Fruit fly (Drosophila melanogaster) whole organism, embryonic: ENCODE data around the gene Ass.

Experiments
- Blimp-1 ChIP-seq: fragments of 200-800 bp; sonication (Bioruptor generic); optimal IDR thresholded peaks from 3 replicates; lab custom pipeline; 2018; ENCODE audit warnings: missing biosample characterization, missing genetic modification characterization, mild to moderate bottlenecking, moderate library complexity, missing genetic modification reagents
- CG10979 ChIP-seq: fragments of 200-800 bp; sonication (Bioruptor generic); optimal IDR thresholded peaks from 2 replicates; lab custom pipeline; 2018; ENCODE audit warnings: missing biosample characterization, mild to moderate bottlenecking, missing genetic modification characterization, moderate library complexity
- CG12236 ChIP-seq: fragments of 200-800 bp; sonication (Bioruptor generic); optimal IDR thresholded peaks from 2 replicates; lab custom pipeline; 2016; ENCODE audit warnings: missing biosample characterization, missing genetic modification characterization
- CG1233 ChIP-seq: fragments of 200-800 bp; sonication (Bioruptor generic); optimal IDR thresholded peaks from 4 replicates; lab custom pipeline; 2018; ENCODE audit warnings: missing biosample characterization, mild to moderate bottlenecking, missing genetic modification characterization
- CG14441 ChIP-seq: fragments of 200-800 bp; sonication (Bioruptor generic); IDR thresholded peaks from 2 replicates; pipeline ENCODE4 v1.3.6; 2022; ENCODE audit warnings: missing biosample characterization, missing genetic modification characterization
- CG14667 ChIP-seq: fragments of 200-800 bp; sonication (Bioruptor generic); IDR thresholded peaks from 2 replicates; pipeline ENCODE4 v1.3.6; 2022; ENCODE audit warnings: missing biosample characterization, missing genetic modification characterization
- CG15269 ChIP-seq: fragments of 200-800 bp; sonication (Bioruptor generic); optimal IDR thresholded peaks from 2 replicates; lab custom pipeline; 2018; ENCODE audit warnings: missing biosample characterization, mild to moderate bottlenecking, missing genetic modification characterization, moderate library complexity
- CG16813 ChIP-seq: fragments of 200-800 bp; sonication (Bioruptor generic); IDR thresholded peaks from 3 replicates; pipeline ENCODE4 v1.3.6; 2022; ENCODE audit warnings: missing biosample characterization, missing genetic modification characterization; ENCODE audit not compliant: partially characterized antibody
- CG17912 ChIP-seq: fragments of 200-800 bp; sonication (Bioruptor generic); optimal IDR thresholded peaks from 2 replicates; lab custom pipeline; 2018; ENCODE audit warnings: missing biosample characterization, mild to moderate bottlenecking, missing genetic modification characterization
- CG31388 ChIP-seq: fragments of 200-800 bp; sonication (Bioruptor generic); optimal IDR thresholded peaks from 2 replicates; lab custom pipeline; 2016; ENCODE audit warnings: missing biosample characterization, missing genetic modification characterization
- CG33557 ChIP-seq: fragments of 200-800 bp; sonication (Bioruptor generic); optimal IDR thresholded peaks from 2 replicates; lab custom pipeline; 2019; ENCODE audit warnings: missing biosample characterization, mild to moderate bottlenecking, missing genetic modification characterization, moderate library complexity
- CG4282 ChIP-seq: fragments of 200-800 bp; sonication (Bioruptor generic); optimal IDR thresholded peaks from 2 replicates; lab custom pipeline; 2016; ENCODE audit warnings: missing biosample characterization, missing genetic modification characterization
- CG4404 ChIP-seq: fragments of 200-800 bp; sonication (Bioruptor generic); IDR thresholded peaks from 2 replicates; pipeline ENCODE4 v1.3.6; 2022; ENCODE audit warnings: missing biosample characterization, missing genetic modification characterization
- CG6689 ChIP-seq: fragments of 200-800 bp; sonication (Bioruptor generic); IDR thresholded peaks from 2 replicates; pipeline ENCODE4 v1.3.6; 2022; ENCODE audit warnings: missing biosample characterization, missing genetic modification characterization
- CG6854 ChIP-seq: fragments of 200-800 bp; sonication (Bioruptor generic); optimal IDR thresholded peaks from 3 replicates; lab custom pipeline; 2017; ENCODE audit warnings: missing biosample characterization, mild to moderate bottlenecking, missing genetic modification characterization
- CHES-1-like ChIP-seq: fragments of 200-800 bp; sonication (Bioruptor generic); optimal IDR thresholded peaks from 2 replicates; lab custom pipeline; 2016; ENCODE audit warnings: missing biosample characterization, missing genetic modification characterization
- Dip3 ChIP-seq: fragments of 200-800 bp; sonication (Bioruptor generic); optimal IDR thresholded peaks from 3 replicates; lab custom pipeline; 2016; ENCODE audit warnings: missing biosample characterization, missing genetic modification characterization
- Doc2 ChIP-seq: fragments of 200-800 bp; sonication (Bioruptor generic); IDR thresholded peaks from 2 replicates; pipeline ENCODE4 v1.3.6; 2022; ENCODE audit warnings: missing biosample characterization, missing genetic modification characterization
- Ets65A ChIP-seq: fragments of 200-800 bp; sonication (Bioruptor generic); peaks from one replicate; lab custom pipeline; 2016; ENCODE audit warnings: missing biosample characterization, missing genetic modification characterization
- Ets97D ChIP-seq: fragments of 200-800 bp; sonication (Bioruptor generic); optimal IDR thresholded peaks from 3 replicates; lab custom pipeline; 2016; ENCODE audit warnings: missing biosample characterization, missing genetic modification characterization
- Mes4 ChIP-seq: fragments of 200-800 bp; sonication (Bioruptor generic); optimal IDR thresholded peaks from 2 replicates; lab custom pipeline; 2016; ENCODE audit warnings: missing biosample characterization, missing genetic modification characterization
- Pdp1 ChIP-seq, 2 experiments: fragments of 200-800 bp; sonication (Bioruptor generic); optimal IDR thresholded peaks; 3 replicates each; lab custom pipeline; 2016; ENCODE audit warnings: missing biosample characterization in 2 of 2, missing genetic modification characterization in 2 of 2, mild to moderate bottlenecking in 1 of 2, moderate library complexity in 1 of 2
- Trl ChIP-seq, 3 experiments: fragments of >200 bp in 2 of 3; fragments of 200-800 bp in 1 of 3; sonication (Bioruptor generic) in 1 of 3; optimal IDR thresholded peaks; 2 replicates in 1 of 3; 3 replicates in 2 of 3; lab custom pipeline; 2016 to 2017; ENCODE audit warnings: missing biosample characterization in 1 of 3, missing genetic modification characterization in 1 of 3
- ac ChIP-seq: fragments of 200-800 bp; sonication (Bioruptor generic); optimal IDR thresholded peaks from 3 replicates; lab custom pipeline; 2017; ENCODE audit warnings: missing biosample characterization, mild to moderate bottlenecking, missing genetic modification characterization
- amos ChIP-seq: fragments of 200-800 bp; sonication (Bioruptor generic); IDR thresholded peaks from 2 replicates; pipeline ENCODE4 v1.3.6; 2022; ENCODE audit warnings: missing biosample characterization, missing genetic modification characterization; ENCODE audit not compliant: partially characterized antibody
- bowl ChIP-seq: fragments of 200-800 bp; sonication (Bioruptor generic); IDR thresholded peaks from 2 replicates; pipeline ENCODE4 v1.3.6; 2022; ENCODE audit warnings: missing biosample characterization, missing genetic modification characterization
- bsh ChIP-seq, 2 experiments: fragments of 200-800 bp; sonication (Bioruptor generic); optimal IDR thresholded peaks; 2 replicates each; lab custom pipeline; 2017 to 2018; ENCODE audit warnings: mild to moderate bottlenecking in 2 of 2, missing biosample characterization in 2 of 2, missing genetic modification characterization in 2 of 2, moderate library complexity in 1 of 2
- crc ChIP-seq: fragments of 200-800 bp; sonication (Bioruptor generic); optimal IDR thresholded peaks from 2 replicates; lab custom pipeline; 2016; ENCODE audit warnings: missing biosample characterization, missing genetic modification characterization
- dpn ChIP-seq, 2 experiments: fragments of 200-800 bp; sonication (Bioruptor generic); optimal IDR thresholded peaks; 3 replicates each; lab custom pipeline; 2016; ENCODE audit warnings: missing biosample characterization in 2 of 2, missing genetic modification characterization in 2 of 2
- eve ChIP-seq, 2 experiments: fragments of >200 bp; optimal IDR thresholded peaks; 2 replicates each; lab custom pipeline; 2017; ENCODE audit warnings: missing biosample characterization in 2 of 2, missing genetic modification characterization in 2 of 2
- fd3F ChIP-seq: fragments of 200-800 bp; sonication (Bioruptor generic); optimal IDR thresholded peaks from 2 replicates; lab custom pipeline; 2018; ENCODE audit warnings: missing biosample characterization, mild to moderate bottlenecking, missing genetic modification characterization, moderate library complexity
- ind ChIP-seq: fragments of 200-800 bp; sonication (Bioruptor generic); optimal IDR thresholded peaks from 3 replicates; lab custom pipeline; 2016; ENCODE audit warnings: missing biosample characterization, missing genetic modification characterization
- inv ChIP-seq: fragments of 200-800 bp; sonication (Bioruptor generic); IDR thresholded peaks from 2 replicates; pipeline ENCODE4 v1.3.6; 2022; ENCODE audit warnings: missing biosample characterization, missing genetic modification characterization; ENCODE audit not compliant: partially characterized antibody
- lov ChIP-seq, 2 experiments: fragments of 200-800 bp in 1 of 2; fragments of >200 bp in 1 of 2; sonication (Bioruptor generic) in 1 of 2; IDR thresholded peaks in 1 of 2; optimal IDR thresholded peaks in 1 of 2; 2 replicates in 1 of 2; 3 replicates in 1 of 2; pipeline versions ENCODE4 v1.3.6 to Lab custom; 2017 to 2022; ENCODE audit warnings: missing biosample characterization in 1 of 2, missing genetic modification characterization in 1 of 2
- mam ChIP-seq: fragments of 200-800 bp; sonication (Bioruptor generic); optimal IDR thresholded peaks from 3 replicates; lab custom pipeline; 2016; ENCODE audit warnings: missing biosample characterization, missing genetic modification characterization
- nau ChIP-seq: fragments of 200-800 bp; sonication (Bioruptor generic); optimal IDR thresholded peaks from 3 replicates; lab custom pipeline; 2017; ENCODE audit warnings: missing biosample characterization, mild to moderate bottlenecking, missing genetic modification characterization, missing genetic modification reagents
- oc ChIP-seq: fragments of 200-800 bp; sonication (Bioruptor generic); optimal IDR thresholded peaks from 2 replicates; lab custom pipeline; 2018; ENCODE audit warnings: missing biosample characterization, mild to moderate bottlenecking, missing genetic modification characterization, moderate library complexity
- odd ChIP-seq: fragments of 200-800 bp; sonication (Bioruptor generic); optimal IDR thresholded peaks from 2 replicates; lab custom pipeline; 2017; ENCODE audit warnings: missing biosample characterization, mild to moderate bottlenecking, missing genetic modification characterization
- psq ChIP-seq: fragments of 200-800 bp; sonication (Bioruptor generic); optimal IDR thresholded peaks from 2 replicates; lab custom pipeline; 2017; ENCODE audit warnings: missing biosample characterization, missing genetic modification characterization
- row ChIP-seq: fragments of 200-800 bp; sonication (Bioruptor generic); IDR thresholded peaks from 3 replicates; pipeline ENCODE4 v1.3.6; 2022; ENCODE audit warnings: missing biosample characterization, missing genetic modification characterization
- salm ChIP-seq: fragments of 200-800 bp; sonication (Bioruptor generic); optimal IDR thresholded peaks from 2 replicates; lab custom pipeline; 2018; ENCODE audit warnings: missing biosample characterization, mild to moderate bottlenecking, missing genetic modification characterization
- scrt ChIP-seq: fragments of 200-800 bp; sonication (Bioruptor generic); optimal IDR thresholded peaks from 2 replicates; lab custom pipeline; 2018; ENCODE audit warnings: missing biosample characterization, mild to moderate bottlenecking, missing genetic modification characterization, moderate library complexity
- sens ChIP-seq: fragments of 200-800 bp; sonication (Bioruptor generic); peaks from one replicate; lab custom pipeline; 2016; ENCODE audit warnings: missing biosample characterization, missing genetic modification characterization
- seq ChIP-seq: fragments of 200-800 bp; sonication (Bioruptor generic); IDR thresholded peaks from 2 replicates; pipeline ENCODE4 v1.3.6; 2022; ENCODE audit warnings: missing biosample characterization, missing genetic modification characterization
- shn ChIP-seq: fragments of 200-800 bp; sonication (Bioruptor generic); optimal IDR thresholded peaks from 3 replicates; lab custom pipeline; 2016; ENCODE audit warnings: missing biosample characterization, missing genetic modification characterization
- sim ChIP-seq: fragments of 200-800 bp; sonication (Bioruptor generic); IDR thresholded peaks from 2 replicates; pipeline ENCODE4 v1.3.6; 2022; ENCODE audit warnings: missing biosample characterization, missing genetic modification characterization
- tap ChIP-seq: fragments of 200-800 bp; optimal IDR thresholded peaks from 3 replicates; lab custom pipeline; 2019; ENCODE audit warnings: missing biosample characterization, mild to moderate bottlenecking, missing genetic modification characterization, moderate library complexity
- trem ChIP-seq: fragments of 200-800 bp; optimal IDR thresholded peaks from 3 replicates; lab custom pipeline; 2019; ENCODE audit warnings: missing biosample characterization, mild to moderate bottlenecking, missing genetic modification characterization, moderate library complexity
- zf30C ChIP-seq: fragments of 200-800 bp; sonication (Bioruptor generic); optimal IDR thresholded peaks from 3 replicates; lab custom pipeline; 2018; ENCODE audit warnings: missing biosample characterization, mild to moderate bottlenecking, missing genetic modification characterization

The Ass gene

dm6 chr3R:6662613-6663288, 18.5 kb upstream of the Ass start (continued):
- 0 out of 3 replicates have a peak, but pooled peaks have one; percentile 21 for TF ChIP-seq CG16813 (GFP tag; lab: Robert Waterston, UW)
- TF ChIP-seq sim (GFP tag; lab: Robert Waterston, UW): no peak
- peak; percentile 68 for TF ChIP-seq sens (GFP tag; lab: Kevin White, UChicago)
- TF ChIP-seq salm (tag; lab: Kevin White, UChicago): no peak
- no peak for TF ChIP-seq CG14441 (GFP tag; lab: Robert Waterston, UW)
- no peak for TF ChIP-seq Mes4 (GFP tag; lab: Kevin White, UChicago)
- no peak for TF ChIP-seq oc (tag; lab: Kevin White, UChicago)
- TF ChIP-seq CG4404 (GFP tag; lab: Robert Waterston, UW): peak; percentile 48; the same call in 1 of the 2 replicates
- TF ChIP-seq shn: no peak
- peak; percentile 25 for TF ChIP-seq ac (GFP tag; lab: Kevin White, UChicago)
- no peak for TF ChIP-seq Trl (optimal IDR thresholded peaks at IDR 0.05; lab: Kevin White, UChicago)
- TF ChIP-seq Trl (GFP tag; optimal IDR thresholded peaks at IDR 0.05; lab: Kevin White, UChicago): no peak
- TF ChIP-seq row (GFP tag; lab: Robert Waterston, UW): 0 out of 3 replicates have a peak, but pooled peaks have one; percentile 15
- TF ChIP-seq lov (optimal IDR thresholded peaks at IDR 0.05; lab: Kevin White, UChicago): no peak
- TF ChIP-seq lov (GFP tag; IDR thresholded peaks at IDR 0.05; lab: Robert Waterston, UW): no peak
- no peak for TF ChIP-seq CG12236 (GFP tag; lab: Kevin White, UChicago)
- TF ChIP-seq fd3F (GFP tag; lab: Kevin White, UChicago): no peak
- 0 out of 2 replicates have a peak, but pooled peaks have one; percentile 4 for TF ChIP-seq amos (GFP tag; lab: Robert Waterston, UW)
- no peak for TF ChIP-seq CG1233 (GFP tag; lab: Kevin White, UChicago)
- no peak for TF ChIP-seq CHES-1-like (GFP tag; lab: Kevin White, UChicago)
- no peak for TF ChIP-seq inv (GFP tag; lab: Robert Waterston, UW)
- TF ChIP-seq Ets97D (GFP tag; lab: Kevin White, UChicago): no peak
- TF ChIP-seq zf30C (GFP tag; lab: Kevin White, UChicago): peak; percentile 91
- TF ChIP-seq eve (GFP tag; optimal IDR thresholded peaks at IDR 0.05; lab: Kevin White, UChicago): peak in 1 of 2 experiments; percentile 27
- no peak for TF ChIP-seq bowl (GFP tag; lab: Robert Waterston, UW)
- no peak for TF ChIP-seq CG15269
- TF ChIP-seq mam: no peak
- TF ChIP-seq CG33557 (GFP tag; lab: Kevin White, UChicago): no peak
- no peak for TF ChIP-seq CG14667 (GFP tag; lab: Robert Waterston, UW)
- TF ChIP-seq seq: no peak
- no peak for TF ChIP-seq tap
- TF ChIP-seq CG17912: no peak
- TF ChIP-seq crc: no peak
- no peak for TF ChIP-seq Dip3 (GFP tag; lab: Kevin White, UChicago)
- TF ChIP-seq Doc2 (GFP tag; lab: Robert Waterston, UW): no peak
- TF ChIP-seq CG10979 (tag; lab: Kevin White, UChicago): peak; percentile 38
- TF ChIP-seq bsh (GFP tag; optimal IDR thresholded peaks at IDR 0.05; lab: Kevin White, UChicago): no peak
- no peak for TF ChIP-seq ind (GFP tag; lab: Kevin White, UChicago)
- no peak for TF ChIP-seq CG31388 (GFP tag; lab: Kevin White, UChicago)
- TF ChIP-seq dpn (GFP tag; optimal IDR thresholded peaks at IDR 0.05; lab: Kevin White, UChicago): no peak
- no peak for TF ChIP-seq odd (GFP tag; lab: Kevin White, UChicago)
- TF ChIP-seq Blimp-1 (GFP tag; lab: Kevin White, UChicago): no peak
- no peak for TF ChIP-seq CG4282 (GFP tag; lab: Kevin White, UChicago)
- no peak for TF ChIP-seq CG6854 (GFP tag; lab: Kevin White, UChicago)
- no peak for TF ChIP-seq scrt (GFP tag; lab: Kevin White, UChicago)
- peak; percentile 14 for TF ChIP-seq trem (tag; lab: Kevin White, UChicago)
- no peak for TF ChIP-seq Ets65A
- TF ChIP-seq Pdp1 (GFP tag; optimal IDR thresholded peaks at IDR 0.05; lab: Kevin White, UChicago): no peak
- no peak for TF ChIP-seq psq (GFP tag; lab: Kevin White, UChicago)
- no peak for TF ChIP-seq nau (GFP tag; lab: Kevin White, UChicago)
- no peak for TF ChIP-seq CG6689
